Worm (Caenorhabditis elegans) whole organism, L4/young adult: ENCODE results near the gene F54D5.2.

Experiments used
- W03F9.2 ChIP-seq: fragments of 150-350 bp; optimal IDR thresholded peaks from 2 replicates; lab custom pipeline; 2014; ENCODE audit warnings: missing biosample characterization, missing genetic modification characterization
- dao-5 ChIP-seq: sonication (generic microtip); optimal IDR thresholded peaks from 2 replicates; lab custom pipeline; 2016; ENCODE audit warnings: missing genotype, missing genetic modification characterization, moderate library complexity, missing compliant biosample characterization
- him-1 ChIP-seq: sonication (generic microtip); optimal IDR thresholded peaks from 2 replicates; lab custom pipeline; 2016; ENCODE audit warnings: missing genotype, missing genetic modification reagents, missing genetic modification characterization, missing compliant biosample characterization

DNA sequence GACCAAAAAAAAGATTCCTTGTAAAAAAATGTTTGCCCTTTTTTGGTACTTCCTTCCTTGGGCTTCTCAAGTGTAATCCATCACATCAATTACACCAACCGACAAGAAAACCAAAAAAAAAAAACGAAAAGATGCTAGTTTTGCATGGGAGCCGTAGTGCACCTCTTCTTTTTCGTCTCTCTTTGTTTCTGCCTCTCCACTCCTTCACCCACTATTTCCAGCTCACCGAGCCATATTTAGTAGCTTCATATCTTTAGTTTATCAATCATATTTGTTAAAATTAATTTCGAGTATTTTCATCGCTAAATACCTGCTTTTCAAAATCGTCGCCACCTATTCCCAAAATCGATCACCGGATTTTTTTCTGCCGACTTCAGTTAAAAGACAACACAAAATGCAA lies 27.7 kb downstream of the F54D5.2 start, which contains the start of gene F07A11.4:
- no peak for TF ChIP-seq him-1
- TF ChIP-seq dao-5: no peak
- no peak for TF ChIP-seq W03F9.2 (tag; lab: Kevin White, UChicago)
